Fruit fly (Drosophila melanogaster): ENCODE measurements around the gene dco.

dco gene

DNA sequence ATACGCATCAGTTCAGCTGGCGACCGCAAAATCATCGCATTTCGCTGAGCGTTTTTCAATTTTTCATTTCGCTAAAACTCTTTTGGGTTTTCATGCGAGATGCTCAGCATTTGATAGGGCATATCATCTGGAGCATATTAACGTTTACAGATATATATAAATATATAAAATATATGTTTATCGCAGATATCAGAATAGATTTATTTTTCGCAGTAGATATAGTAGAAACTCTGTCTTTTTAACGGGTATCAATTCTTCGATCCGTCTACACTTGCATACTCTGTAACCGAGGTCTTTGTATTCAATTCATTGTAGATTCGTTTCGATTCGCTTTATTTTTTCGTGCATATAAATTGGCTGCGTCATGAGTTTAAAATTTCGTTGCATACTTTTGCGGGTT lies 41.3 kb downstream of the dco start (continued):
- no peak for TF ChIP-seq Med (GFP tag)
- TF ChIP-seq Atf6 (GFP tag; IDR thresholded peaks at IDR 0.05): peak; percentile 17; the same call in 1 of the 2 replicates
- peak; percentile 49; the same call in 1 of the 3 replicates for TF ChIP-seq CG11456 (GFP tag; IDR thresholded peaks at IDR 0.05)
- no peak for TF ChIP-seq pan (optimal IDR thresholded peaks at IDR 0.05)
- TF ChIP-seq pan (GFP tag; optimal IDR thresholded peaks at IDR 0.05 in 1 of 2, IDR thresholded peaks at IDR 0.05 in 1 of 2): peak in 1 of 2 experiments; percentile 50
- TF ChIP-seq psq (GFP tag; optimal IDR thresholded peaks at IDR 0.05): no peak
- no peak for TF ChIP-seq CG4707 (GFP tag; optimal IDR thresholded peaks at IDR 0.05)
- no peak for TF ChIP-seq jing (GFP tag; optimal IDR thresholded peaks at IDR 0.05)
- no peak for TF ChIP-seq kni (GFP tag; optimal IDR thresholded peaks at IDR 0.05)
- TF ChIP-seq schlank (tag; optimal IDR thresholded peaks at IDR 0.05): no peak
- no peak for TF ChIP-seq her (GFP tag; optimal IDR thresholded peaks at IDR 0.05)
- TF ChIP-seq Ets65A (GFP tag): peak; percentile 63
- no peak for TF ChIP-seq lbe (GFP tag; optimal IDR thresholded peaks at IDR 0.05)
- no peak for TF ChIP-seq exex (tag; optimal IDR thresholded peaks at IDR 0.05)
- TF ChIP-seq Side (GFP tag; optimal IDR thresholded peaks at IDR 0.05): no peak
- no peak for TF ChIP-seq CG31441 (GFP tag; IDR thresholded peaks at IDR 0.05)
- TF ChIP-seq CG7786 (GFP tag; optimal IDR thresholded peaks at IDR 0.05): no peak
- TF ChIP-seq D19A (tag; optimal IDR thresholded peaks at IDR 0.05): no peak
- no peak for TF ChIP-seq CG15479 (GFP tag; optimal IDR thresholded peaks at IDR 0.05)
- peak; percentile 39 for TF ChIP-seq CG17359 (tag; optimal IDR thresholded peaks at IDR 0.05)
- no peak for TF ChIP-seq cg (GFP tag; optimal IDR thresholded peaks at IDR 0.05)
- no peak for TF ChIP-seq CG1602 (GFP tag; optimal IDR thresholded peaks at IDR 0.05)
- no peak for TF ChIP-seq CG2199 (GFP tag; IDR thresholded peaks at IDR 0.05)
- no peak for TF ChIP-seq ac (GFP tag; optimal IDR thresholded peaks at IDR 0.05)
- TF ChIP-seq CG11398 (GFP tag; optimal IDR thresholded peaks at IDR 0.05): no peak
- no peak for TF ChIP-seq Atf3 (GFP tag; optimal IDR thresholded peaks at IDR 0.05)
- no peak for TF ChIP-seq shn (GFP tag; optimal IDR thresholded peaks at IDR 0.05)
- no peak for TF ChIP-seq Mes4 (GFP tag; optimal IDR thresholded peaks at IDR 0.05)
- TF ChIP-seq CG1603 (tag; optimal IDR thresholded peaks at IDR 0.05): no peak
- no peak for TF ChIP-seq tap (tag; optimal IDR thresholded peaks at IDR 0.05)
- TF ChIP-seq CG7357 (GFP tag; IDR thresholded peaks at IDR 0.05): no peak
- no peak for TF ChIP-seq onecut (GFP tag; IDR thresholded peaks at IDR 0.05)
- peak; percentile 48; the same call in 2 of the 3 replicates for TF ChIP-seq dysf (GFP tag; IDR thresholded peaks at IDR 0.05)
- no peak for TF ChIP-seq CG6791 (GFP tag; IDR thresholded peaks at IDR 0.05; ENCODE audit: partially characterized antibody)
- no peak for TF ChIP-seq jumu (GFP tag; optimal IDR thresholded peaks at IDR 0.05)
- no peak for TF ChIP-seq CG4360 (GFP tag; IDR thresholded peaks at IDR 0.05)
- TF ChIP-seq CG33213 (GFP tag; optimal IDR thresholded peaks at IDR 0.05): no peak
- TF ChIP-seq emc (GFP tag; optimal IDR thresholded peaks at IDR 0.05): no peak
- no peak for TF ChIP-seq CrebB (tag; optimal IDR thresholded peaks at IDR 0.05)
- no peak for TF ChIP-seq Elba2 (GFP tag; optimal IDR thresholded peaks at IDR 0.05)
- no peak for TF ChIP-seq CG17802 (tag; optimal IDR thresholded peaks at IDR 0.05)
- no peak for TF ChIP-seq CG9727 (GFP tag; optimal IDR thresholded peaks at IDR 0.05)
- TF ChIP-seq fd3F (GFP tag; optimal IDR thresholded peaks at IDR 0.05): peak; percentile 7
- TF ChIP-seq CG8290 (GFP tag; optimal IDR thresholded peaks at IDR 0.05): no peak
- no peak for TF ChIP-seq CG8290 (tag; optimal IDR thresholded peaks at IDR 0.05)
- TF ChIP-seq Bdp1 (GFP tag; optimal IDR thresholded peaks at IDR 0.05): no peak
- no peak for TF ChIP-seq CG15514 (GFP tag; optimal IDR thresholded peaks at IDR 0.05)
- TF ChIP-seq ATbp (GFP tag; optimal IDR thresholded peaks at IDR 0.05): no peak
- TF ChIP-seq Fer1 (GFP tag; optimal IDR thresholded peaks at IDR 0.05): no peak
- no peak for TF ChIP-seq CG18476 (GFP tag; optimal IDR thresholded peaks at IDR 0.05)
- no peak for TF ChIP-seq Jarid2 (GFP tag; optimal IDR thresholded peaks at IDR 0.05)
- TF ChIP-seq CG3847 (GFP tag; IDR thresholded peaks at IDR 0.05): no peak
- no peak for TF ChIP-seq Nf-YC (tag; optimal IDR thresholded peaks at IDR 0.05)
